Worm (Caenorhabditis elegans) whole organism, midembryonic: Measurements from ENCODE around the gene nhr-270.

Source experiments
- flt-1 ChIP-seq: fragments of 200-800 bp; sonication (Bioruptor generic); IDR thresholded peaks from 2 replicates; pipeline ENCODE4 v1.3.6; 2022; ENCODE audit warnings: missing genetic modification characterization, missing compliant biosample characterization
- klf-2 ChIP-seq: fragments of 200-800 bp; sonication (Bioruptor generic); conservative IDR thresholded peaks from 2 replicates; pipeline ENCODE4 v1.3.6; 2022; ENCODE audit warnings: missing genetic modification reagents, missing genetic modification characterization, missing compliant biosample characterization
- med-1 ChIP-seq: sonication (generic microtip); optimal IDR thresholded peaks from 2 replicates; lab custom pipeline; 2017; ENCODE audit warnings: missing genetic modification characterization, mild to moderate bottlenecking, missing compliant biosample characterization, antibody characterized with exemption, missing genetic modification reagents; ENCODE audit not compliant: insufficient read depth
- ztf-23 ChIP-seq: fragments of 200-800 bp; sonication (Bioruptor generic); IDR thresholded peaks from 2 replicates; pipeline ENCODE4 v1.3.6; 2022; ENCODE audit warnings: missing genetic modification reagents, missing genetic modification characterization, missing compliant biosample characterization

DNA sequence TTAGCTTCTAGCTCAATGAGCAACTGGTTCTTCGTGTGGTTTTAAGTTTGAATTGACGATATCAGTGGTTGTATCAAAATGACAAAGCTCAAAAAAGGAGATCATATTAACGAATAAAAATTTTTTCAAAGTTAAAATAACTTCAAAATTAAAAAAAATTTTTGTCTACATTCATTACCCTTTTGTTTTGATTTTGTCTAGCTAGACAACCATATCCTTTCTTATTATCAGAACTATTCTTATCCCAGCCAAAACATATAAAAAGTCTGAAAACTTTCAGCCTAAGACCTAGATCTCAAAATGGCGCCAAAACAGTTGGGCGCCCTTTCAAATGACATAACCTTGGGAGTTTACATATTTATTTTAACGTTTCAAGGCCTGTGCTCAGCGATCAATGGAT lies 12.6 kb upstream of the nhr-270 start, which contains the start of gene R13D11.1:
- TF ChIP-seq flt-1 (GFP tag; lab: Robert Waterston, UW) (no peak), ztf-23 (GFP tag; lab: Robert Waterston, UW) (no peak), med-1 (no peak), klf-2 (GFP tag; lab: Robert Waterston, UW) (no peak)
